Fruit fly (Drosophila melanogaster): Measurements from ENCODE around the gene CG31219.

DNA sequence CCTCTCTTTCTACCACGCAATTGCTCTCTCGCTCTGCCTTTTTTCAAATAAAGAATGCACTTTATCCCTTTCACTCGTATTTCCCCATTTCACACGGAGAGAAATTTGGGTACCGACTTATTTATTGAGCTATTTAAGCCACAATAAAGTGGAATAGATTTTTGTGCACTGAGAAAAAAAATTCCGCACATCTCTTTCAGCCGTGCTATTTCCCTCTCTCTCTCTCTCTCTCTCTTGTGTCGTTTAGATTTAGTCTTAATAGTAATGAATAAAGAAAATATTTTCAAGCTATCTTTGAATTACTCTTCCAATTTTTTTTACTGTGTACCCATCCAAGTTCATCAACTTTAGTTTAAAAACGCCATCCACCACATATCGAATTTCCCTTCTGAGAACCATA lies 27.2 kb upstream of the CG31219 start:
- TF ChIP-seq CG8478 (optimal IDR thresholded peaks at IDR 0.05) (no peak), CTCF (optimal IDR thresholded peaks at IDR 0.05) (no peak)
